Fruit fly (Drosophila melanogaster): ENCODE data around the gene robo2.

- TF ChIP-seq Crg-1 (GFP tag; optimal IDR thresholded peaks at IDR 0.05) (no peak), CG11617 (GFP tag; optimal IDR thresholded peaks at IDR 0.05) (no peak), Clk (GFP tag; optimal IDR thresholded peaks at IDR 0.05) (no peak), kay (GFP tag; ENCODE audit: borderline replicate concordance) (no peak)
Observed at dm6 chr2L:1456822-1457221, 36.6 kb upstream of the robo2 start.

Data from whole organism, adult.